Worm (Caenorhabditis elegans) whole organism, L2 larva: Measurements from ENCODE around the gene srg-25.
A peak's percentile ranks its signal among the peaks of the same experiment; 100 is the strongest.

ENCODE experiments used
- F13H6.1 ChIP-seq: sonication (generic microtip); optimal IDR thresholded peaks from 2 replicates; lab custom pipeline; 2016; ENCODE audit warnings: missing genetic modification characterization, missing compliant biosample characterization
- R02D3.7 ChIP-seq: fragments of 150-350 bp; optimal IDR thresholded peaks from 2 replicates; lab custom pipeline; 2014; ENCODE audit warnings: missing biosample characterization, missing genetic modification characterization
- Y55F3AM.14 ChIP-seq: fragments of 200-800 bp; sonication (Bioruptor generic); optimal IDR thresholded peaks from 2 replicates; lab custom pipeline; 2018; ENCODE audit warnings: mild to moderate bottlenecking, missing genetic modification characterization, missing compliant biosample characterization
- alr-1 ChIP-seq: fragments of 150-350 bp; optimal IDR thresholded peaks from 2 replicates; lab custom pipeline; 2014; ENCODE audit warnings: missing biosample characterization, missing genetic modification characterization
- aly-2 ChIP-seq: fragments of 150-350 bp; optimal IDR thresholded peaks from 2 replicates; lab custom pipeline; 2014; ENCODE audit warnings: missing biosample characterization, missing genetic modification characterization
- ama-1 ChIP-seq: fragments of 150-350 bp; optimal IDR thresholded peaks from 2 replicates; lab custom pipeline; 2018; ENCODE audit warnings: inconsistent platforms
- blmp-1 ChIP-seq: sonication (generic microtip); optimal IDR thresholded peaks from 2 replicates; lab custom pipeline; 2017; ENCODE audit warnings: missing genetic modification characterization, mild to moderate bottlenecking, missing compliant biosample characterization, antibody characterized with exemption, moderate library complexity; ENCODE audit not compliant: insufficient read depth
- ceh-16 ChIP-seq: fragments of 150-350 bp; optimal IDR thresholded peaks from 2 replicates; lab custom pipeline; 2014; ENCODE audit warnings: missing biosample characterization, missing genetic modification characterization
- ceh-82 ChIP-seq: fragments of 150-350 bp; optimal IDR thresholded peaks from 2 replicates; lab custom pipeline; 2014; ENCODE audit warnings: missing biosample characterization, missing genetic modification characterization
- crh-2 ChIP-seq: sonication (generic microtip); optimal IDR thresholded peaks from 2 replicates; lab custom pipeline; 2017; ENCODE audit warnings: missing biosample characterization, missing genetic modification characterization
- egl-27 ChIP-seq: sonication (generic microtip); optimal IDR thresholded peaks from 3 replicates; lab custom pipeline; 2017; ENCODE audit warnings: missing biosample characterization, missing genetic modification reagents, missing genetic modification characterization
- elt-1 ChIP-seq: fragments of 150-350 bp; optimal IDR thresholded peaks from 2 replicates; lab custom pipeline; 2014; ENCODE audit warnings: missing biosample characterization, missing genetic modification characterization
- elt-3 ChIP-seq: sonication (generic microtip); optimal IDR thresholded peaks from 2 replicates; lab custom pipeline; 2017; ENCODE audit warnings: missing biosample characterization, missing genetic modification characterization
- fos-1 ChIP-seq: fragments of 150-350 bp; optimal IDR thresholded peaks from 2 replicates; lab custom pipeline; 2014; ENCODE audit warnings: missing biosample characterization, missing genetic modification characterization
- gmeb-1 ChIP-seq: fragments of 150-350 bp; optimal IDR thresholded peaks from 2 replicates; lab custom pipeline; 2014; ENCODE audit warnings: missing biosample characterization, missing genetic modification characterization
- lin-11 ChIP-seq: fragments of 150-350 bp; sonication (generic microtip); optimal IDR thresholded peaks from 2 replicates; lab custom pipeline; 2014; ENCODE audit warnings: missing biosample characterization, missing genetic modification characterization, inconsistent platforms, mixed read lengths
- lin-39 ChIP-seq: fragments of 150-350 bp; optimal IDR thresholded peaks from 2 replicates; lab custom pipeline; 2014; ENCODE audit warnings: missing biosample characterization, missing genetic modification reagents, missing genetic modification characterization
- mab-5 ChIP-seq: fragments of 150-350 bp; optimal IDR thresholded peaks from 2 replicates; lab custom pipeline; 2014; ENCODE audit warnings: missing biosample characterization, missing genetic modification characterization
- mbf-1 ChIP-seq: sonication (generic microtip); optimal IDR thresholded peaks from 2 replicates; lab custom pipeline; 2017; ENCODE audit warnings: missing biosample characterization, missing genetic modification characterization
- nhr-10 ChIP-seq: sonication (generic microtip); optimal IDR thresholded peaks from 2 replicates; lab custom pipeline; 2017; ENCODE audit warnings: missing biosample characterization, missing genetic modification characterization
- nhr-11 ChIP-seq: fragments of 150-350 bp; optimal IDR thresholded peaks from 2 replicates; lab custom pipeline; 2014; ENCODE audit warnings: missing biosample characterization, missing genetic modification characterization
- nhr-12 ChIP-seq: fragments of 150-350 bp; optimal IDR thresholded peaks from 2 replicates; lab custom pipeline; 2014; ENCODE audit warnings: missing biosample characterization, missing genetic modification characterization
- nhr-21 ChIP-seq: fragments of 150-350 bp; optimal IDR thresholded peaks from 2 replicates; lab custom pipeline; 2014; ENCODE audit warnings: missing biosample characterization, missing genetic modification characterization
- nhr-23 ChIP-seq: fragments of 150-350 bp; optimal IDR thresholded peaks from 2 replicates; lab custom pipeline; 2014; ENCODE audit warnings: missing biosample characterization, missing genetic modification reagents, missing genetic modification characterization
- nhr-25 ChIP-seq: fragments of 150-350 bp; sonication (generic microtip); optimal IDR thresholded peaks from 3 replicates; lab custom pipeline; 2014; ENCODE audit warnings: missing biosample characterization, missing genetic modification characterization
- nhr-6 ChIP-seq: fragments of 150-350 bp; optimal IDR thresholded peaks from 2 replicates; lab custom pipeline; 2014; ENCODE audit warnings: missing biosample characterization, missing genetic modification characterization
- nhr-77 ChIP-seq: fragments of 150-350 bp; optimal IDR thresholded peaks from 2 replicates; lab custom pipeline; 2014; ENCODE audit warnings: missing biosample characterization, missing genetic modification characterization
- skn-1 ChIP-seq: sonication (generic microtip); optimal IDR thresholded peaks from 2 replicates; lab custom pipeline; 2017; ENCODE audit warnings: missing biosample characterization, missing genetic modification characterization
- sma-3 ChIP-seq: sonication (generic microtip); optimal IDR thresholded peaks from 2 replicates; lab custom pipeline; 2016; ENCODE audit warnings: missing genetic modification reagents, missing genetic modification characterization, missing compliant biosample characterization
- sma-9 ChIP-seq, 2 experiments: fragments of 150-350 bp in 1 of 2; sonication (generic microtip) in 1 of 2; optimal IDR thresholded peaks; 2 replicates each; lab custom pipeline; 2014 to 2016; ENCODE audit warnings: missing genetic modification characterization in 2 of 2, mild to moderate bottlenecking in 1 of 2, missing biosample characterization in 1 of 2, missing compliant biosample characterization in 1 of 2, missing genetic modification reagents in 1 of 2, moderate library complexity in 1 of 2
- snpc-4 ChIP-seq: fragments of 150-350 bp; optimal IDR thresholded peaks from 2 replicates; lab custom pipeline; 2014; ENCODE audit warnings: missing biosample characterization, missing genetic modification characterization
- unc-39 ChIP-seq: fragments of 150-350 bp; optimal IDR thresholded peaks from 2 replicates; lab custom pipeline; 2014; ENCODE audit warnings: missing biosample characterization, missing genetic modification characterization
- unc-62 ChIP-seq: fragments of 150-350 bp; optimal IDR thresholded peaks from 2 replicates; lab custom pipeline; 2014; ENCODE audit warnings: missing biosample characterization, missing genetic modification reagents, missing genetic modification characterization
- zag-1 ChIP-seq: fragments of 150-350 bp; optimal IDR thresholded peaks from 2 replicates; lab custom pipeline; 2014; ENCODE audit warnings: missing biosample characterization, missing genetic modification characterization
- ztf-11 ChIP-seq: sonication (generic microtip); optimal IDR thresholded peaks from 2 replicates; lab custom pipeline; 2017; ENCODE audit warnings: missing biosample characterization, missing genetic modification characterization
- ztf-4 ChIP-seq: fragments of 150-350 bp; optimal IDR thresholded peaks from 2 replicates; lab custom pipeline; 2014; ENCODE audit warnings: missing biosample characterization, missing genetic modification characterization

The srg-25 gene

DNA sequence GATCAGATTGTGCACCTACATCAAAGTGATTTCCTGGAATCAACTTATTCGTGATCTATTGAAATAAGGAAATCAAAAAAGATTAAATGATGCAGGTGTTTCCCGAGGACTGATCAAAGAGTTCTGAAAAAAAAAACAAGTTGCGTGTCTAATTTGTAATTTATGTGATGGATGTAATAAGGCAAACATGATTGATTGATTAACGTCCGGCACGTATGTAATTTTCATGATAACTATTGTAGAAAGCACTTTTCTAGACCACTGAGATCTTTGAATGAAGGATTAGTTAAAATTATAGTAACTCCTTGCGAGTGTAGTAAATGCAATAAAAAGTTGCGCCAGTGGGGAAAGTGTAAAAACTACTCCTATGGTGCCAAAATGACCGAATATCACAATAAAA lies at the start of gene srg-25:
Gene srg-25, minus strand, starts transcription at position 101 of the 400 bp plus-strand sequence.
- TF ChIP-seq lin-11 (tag; lab: Kevin White, UChicago) = no peak
- TF ChIP-seq aly-2 (tag; lab: Kevin White, UChicago) = no peak
- TF ChIP-seq elt-3 = no peak
- TF ChIP-seq fos-1 = no peak
- no peak for TF ChIP-seq snpc-4 (tag; lab: Kevin White, UChicago)
- TF ChIP-seq crh-2 (tag; lab: Kevin White, UChicago) = no peak
- TF ChIP-seq ztf-11 = no peak
- no peak for TF ChIP-seq sma-3 (GFP tag; lab: Kevin White, UChicago)
- no peak for TF ChIP-seq Y55F3AM.14 (GFP tag; lab: Kevin White, UChicago)

DNA sequence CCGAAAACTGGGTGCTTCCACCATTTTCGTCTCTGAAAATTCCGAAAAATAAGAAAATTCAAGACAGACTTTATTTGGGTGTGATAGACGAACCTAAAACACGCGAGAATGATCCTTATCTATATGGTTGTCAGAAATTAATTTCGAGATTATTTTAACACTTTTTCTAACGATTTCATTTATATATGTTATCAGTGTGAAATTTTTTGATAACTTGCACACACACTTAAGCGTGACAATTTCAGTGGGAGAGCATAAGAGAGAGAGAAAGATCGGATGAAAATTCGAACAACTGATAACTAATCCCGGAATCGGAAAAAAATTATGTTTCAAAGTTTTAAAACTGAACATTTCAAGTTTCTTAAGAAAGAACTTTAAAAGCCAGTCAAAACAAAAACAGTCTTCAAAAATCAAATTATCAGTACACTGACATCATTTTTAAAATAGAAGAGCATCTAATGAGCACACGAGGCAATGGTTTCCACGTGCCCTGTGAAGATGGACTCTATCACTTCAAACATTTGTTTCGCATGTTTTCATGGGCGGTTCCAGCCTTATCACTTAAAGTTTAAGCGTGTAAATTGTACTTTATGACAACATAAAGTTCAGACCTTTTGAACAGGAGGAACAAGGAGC lies 47.8 kb upstream of the srg-25 start, which contains the start of gene C35A11.4:
Gene C35A11.4, minus strand, starts transcription at position 156 of the 636 bp plus-strand sequence.
- TF ChIP-seq F13H6.1 (tag; lab: Kevin White, UChicago) (peak; percentile 7), fos-1 (peak; percentile 72), zag-1 (tag; lab: Kevin White, UChicago) (no peak), nhr-6 (no peak), egl-27 (tag; lab: Kevin White, UChicago) (peak; percentile 44), sma-9 (GFP tag; optimal IDR thresholded peaks at IDR 0.05; lab: Kevin White, UChicago) (peak; percentile 21), sma-9 (tag; optimal IDR thresholded peaks at IDR 0.05; lab: Kevin White, UChicago) (no peak)
- TF ChIP-seq, all 48 proteins: peak for 4

DNA sequence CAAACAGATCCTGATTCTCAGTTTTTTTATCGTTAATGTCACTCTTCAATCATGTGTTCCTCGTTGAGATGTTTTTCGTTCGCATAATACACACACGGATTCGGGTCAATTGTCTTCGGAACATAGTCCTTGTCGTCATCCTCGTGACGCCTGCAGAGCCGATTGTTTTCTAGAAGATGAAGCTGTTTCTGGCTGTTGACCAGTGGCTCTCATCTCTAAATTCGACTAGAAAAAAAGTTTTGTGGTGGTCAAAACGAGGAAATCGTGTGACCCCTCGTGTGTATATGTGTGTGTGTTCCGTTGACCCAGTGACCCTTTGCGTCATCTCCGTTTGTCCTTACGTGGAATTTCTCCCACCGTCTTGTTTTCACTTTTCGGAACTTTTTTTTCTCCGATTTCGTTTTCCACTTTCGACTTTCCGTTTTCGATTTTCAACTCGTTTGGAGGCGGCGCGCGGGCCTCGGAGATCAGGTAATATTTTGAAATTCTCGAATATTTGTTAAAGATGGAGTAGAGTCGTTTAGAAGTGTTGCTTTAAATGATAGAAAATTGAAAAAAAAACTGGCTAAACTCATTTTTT lies 40.7 kb upstream of the srg-25 start, which contains the start of gene C35A11.2:
Gene C35A11.2, plus strand, starts transcription at position 386 of the 580 bp plus-strand sequence.
- TF ChIP-seq ztf-11 = no peak
- TF ChIP-seq nhr-10 = no peak
- peak; percentile 18 for TF ChIP-seq nhr-21
- peak; percentile 80 for TF ChIP-seq blmp-1

DNA sequence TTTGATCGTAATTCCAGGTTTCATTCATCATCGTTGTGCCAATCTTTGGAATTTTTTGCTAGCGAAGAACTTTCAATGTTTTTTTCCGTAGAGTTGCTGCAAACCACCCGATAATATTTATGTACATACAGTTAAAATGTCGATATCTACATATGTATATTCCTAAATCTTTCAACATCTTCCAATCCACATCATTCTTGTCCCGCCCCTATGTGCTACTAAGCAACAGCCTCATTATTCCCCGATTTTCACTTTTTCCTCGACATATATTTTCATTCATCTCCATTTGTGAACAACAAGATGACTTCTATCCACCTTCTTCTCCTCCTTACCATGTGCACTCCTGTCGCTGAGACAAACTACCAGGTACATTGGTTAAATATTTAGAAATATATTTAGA lies 26.8 kb upstream of the srg-25 start, which contains the start of gene C35A11.3:
Gene C35A11.3, plus strand, starts transcription at position 301 of the 400 bp plus-strand sequence.
- TF ChIP-seq lin-11 (tag; lab: Kevin White, UChicago) (no peak), sma-3 (GFP tag; lab: Kevin White, UChicago) (no peak), mab-5 (tag; lab: Kevin White, UChicago) (no peak), mbf-1 (tag; lab: Kevin White, UChicago) (no peak), nhr-12 (tag; lab: Kevin White, UChicago) (no peak), snpc-4 (tag; lab: Kevin White, UChicago) (no peak), nhr-11 (tag; lab: Kevin White, UChicago) (no peak), elt-1 (tag; lab: Kevin White, UChicago) (no peak), gmeb-1 (tag; lab: Kevin White, UChicago) (no peak), crh-2 (tag; lab: Kevin White, UChicago) (no peak), nhr-23 (tag; lab: Kevin White, UChicago) (no peak), aly-2 (tag; lab: Kevin White, UChicago) (no peak), R02D3.7 (no peak), alr-1 (no peak), fos-1 (no peak), unc-39 (tag; lab: Kevin White, UChicago) (no peak), ama-1 (no peak), skn-1 (tag; lab: Kevin White, UChicago) (no peak)
- TF ChIP-seq, all 48 proteins: peak for 0

DNA sequence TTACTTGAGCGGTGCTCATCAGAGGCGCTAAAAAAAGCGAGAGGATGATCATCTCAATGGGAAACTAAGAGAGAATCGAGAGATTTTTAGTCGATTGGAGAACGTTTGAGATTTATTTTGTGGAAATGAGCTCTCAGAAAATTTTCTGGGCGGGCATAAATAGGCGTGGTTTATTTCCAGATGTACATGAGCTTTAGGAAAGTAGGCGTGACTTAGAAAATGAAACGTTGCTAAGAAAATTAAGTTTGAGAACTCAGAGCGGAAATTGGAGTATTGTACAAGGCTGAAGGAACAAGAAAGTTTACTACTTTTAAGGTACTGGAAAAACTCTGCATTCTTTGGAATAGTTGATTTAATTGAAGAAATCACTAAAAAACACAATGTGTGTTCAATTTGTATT lies 23.5 kb upstream of the srg-25 start, which contains the start of gene T09D3.9:
Gene T09D3.9, minus strand, starts transcription at position 101 of the 400 bp plus-strand sequence.
- no peak for TF ChIP-seq nhr-77 (tag; lab: Kevin White, UChicago)
- TF ChIP-seq, all 48 proteins: peak for 0

DNA sequence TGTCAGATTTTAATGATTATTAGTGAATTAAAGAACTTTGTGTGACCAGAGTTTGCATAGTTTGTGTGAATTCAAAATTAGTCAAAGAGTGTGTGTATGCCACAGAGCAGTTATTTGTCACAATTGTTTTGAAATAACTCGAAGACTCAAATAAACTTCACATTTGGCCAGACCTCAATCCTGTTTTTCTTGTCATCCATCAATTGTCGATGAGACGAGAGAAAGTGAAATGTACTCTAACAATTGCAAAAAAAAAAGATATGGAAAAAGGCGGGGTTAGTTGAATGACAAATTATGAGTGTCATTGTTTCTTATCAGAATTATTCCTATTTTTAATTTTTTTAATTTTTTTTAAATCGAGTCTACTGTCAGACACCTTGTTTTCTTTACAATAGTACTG lies 19.5 kb upstream of the srg-25 start, which contains the start of gene T09D3.8:
Gene T09D3.8, plus strand, starts transcription at position 301 of the 400 bp plus-strand sequence.
- TF ChIP-seq elt-3 (no peak), ceh-16 (no peak), nhr-25 (tag; lab: Kevin White, UChicago) (no peak), blmp-1 (no peak), lin-39 (tag; lab: Kevin White, UChicago) (no peak), nhr-10 (no peak), aly-2 (tag; lab: Kevin White, UChicago) (no peak), crh-2 (tag; lab: Kevin White, UChicago) (no peak), nhr-77 (tag; lab: Kevin White, UChicago) (no peak), ceh-82 (tag; lab: Kevin White, UChicago) (no peak), Y55F3AM.14 (GFP tag; lab: Kevin White, UChicago) (no peak), fos-1 (no peak), ztf-4 (tag; lab: Kevin White, UChicago) (no peak), unc-62 (GFP tag; lab: Kevin White, UChicago) (no peak)
